Worm (Caenorhabditis elegans) whole organism, L1 larva: ENCODE data around the gene F26D11.13.

Source experiments
- ama-1 ChIP-seq: fragments of 150-350 bp; optimal IDR thresholded peaks from 2 replicates; lab custom pipeline; 2014
- ceh-82 ChIP-seq, 3 experiments: fragments of 150-350 bp in 1 of 3; sonication (generic microtip) in 2 of 3; optimal IDR thresholded peaks; 2 replicates each; lab custom pipeline; 2014 to 2017; ENCODE audit warnings: missing biosample characterization in 3 of 3, missing genetic modification characterization in 3 of 3
- fkh-4 ChIP-seq: sonication (generic microtip); optimal IDR thresholded peaks from 2 replicates; lab custom pipeline; 2016; ENCODE audit warnings: missing compliant biosample characterization, missing genetic modification characterization, borderline replicate concordance
- fos-1 ChIP-seq: fragments of 150-350 bp; optimal IDR thresholded peaks from 2 replicates; lab custom pipeline; 2014; ENCODE audit warnings: missing biosample characterization, missing genetic modification characterization
- jun-1 ChIP-seq: fragments of 150-350 bp; optimal IDR thresholded peaks from 2 replicates; lab custom pipeline; 2014; ENCODE audit warnings: missing biosample characterization, missing genetic modification reagents, missing genetic modification characterization
- nhr-20 ChIP-seq: sonication (generic microtip); optimal IDR thresholded peaks from 2 replicates; lab custom pipeline; 2016; ENCODE audit warnings: mild to moderate bottlenecking, missing genetic modification characterization, missing compliant biosample characterization
- nhr-28 ChIP-seq: fragments of 150-350 bp; optimal IDR thresholded peaks from 2 replicates; lab custom pipeline; 2014; ENCODE audit warnings: missing biosample characterization, missing genetic modification characterization
- nhr-76 ChIP-seq: sonication (generic microtip); optimal IDR thresholded peaks from 2 replicates; lab custom pipeline; 2017; ENCODE audit warnings: missing biosample characterization, missing genetic modification characterization
- snpc-4 ChIP-seq: fragments of 150-350 bp; optimal IDR thresholded peaks from 2 replicates; lab custom pipeline; 2014; ENCODE audit warnings: missing biosample characterization, missing genetic modification characterization
- tlp-1 ChIP-seq: fragments of 150-350 bp; optimal IDR thresholded peaks from 2 replicates; lab custom pipeline; 2014; ENCODE audit warnings: missing biosample characterization, missing genetic modification characterization
- zag-1 ChIP-seq: fragments of 150-350 bp; optimal IDR thresholded peaks from 2 replicates; lab custom pipeline; 2014; ENCODE audit warnings: missing biosample characterization, missing genetic modification characterization
- ztf-11 ChIP-seq, 2 experiments: sonication (generic microtip); optimal IDR thresholded peaks; 2 replicates each; lab custom pipeline; 2016 to 2017; ENCODE audit warnings: missing genetic modification characterization in 2 of 2, missing biosample characterization in 1 of 2, missing compliant biosample characterization in 1 of 2

- TF ChIP-seq nhr-20 (tag; lab: Kevin White, UChicago) (peak; percentile 54), ama-1 (lab: Kevin White, UChicago) (no peak), ztf-11 (tag; optimal IDR thresholded peaks at IDR 0.05; lab: Kevin White, UChicago) (no peak), fkh-4 (tag; lab: Kevin White, UChicago) (no peak), zag-1 (tag; lab: Kevin White, UChicago) (no peak), jun-1 (tag; lab: Kevin White, UChicago) (no peak), nhr-28 (tag; lab: Kevin White, UChicago) (no peak), ceh-82 (tag; optimal IDR thresholded peaks at IDR 0.05; lab: Kevin White, UChicago) (peak in 1 of 3 experiments; percentile 30), tlp-1 (tag; lab: Kevin White, UChicago) (no peak), nhr-76 (tag; lab: Kevin White, UChicago) (no peak), fos-1 (tag; lab: Kevin White, UChicago) (no peak), snpc-4 (tag; lab: Kevin White, UChicago) (no peak)
These were observed 29.1 kb upstream of the F26D11.13 start, which contains the start of the genes natb-1 and abhd-12 for ce11 chrV:7983381-7984052.
